Worm (Caenorhabditis elegans): ENCODE data around the gene col-128.

Gene col-128

DNA sequence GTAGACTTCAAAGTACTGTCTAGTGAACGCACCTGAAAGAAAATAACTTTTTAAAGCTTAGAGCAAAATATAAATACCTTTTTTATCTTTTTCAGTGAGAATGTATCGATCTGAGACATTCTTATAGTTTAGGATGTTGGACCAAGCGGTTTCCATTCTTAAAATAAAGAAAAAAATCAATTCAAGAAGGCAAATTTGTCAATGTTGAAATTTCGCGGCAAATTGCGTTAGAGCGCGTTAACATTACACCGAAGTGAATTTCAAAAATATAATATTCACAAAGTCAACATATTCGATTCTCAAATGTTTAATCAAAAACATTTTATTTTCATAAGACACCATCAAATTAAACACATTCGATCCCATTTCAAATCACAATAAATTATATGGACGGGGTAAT is 9.9 kb upstream of the col-128 start, which contains the start of gene F12F6.7:
Gene F12F6.7, minus strand, starts transcription at position 157 of the 400 bp plus-strand sequence.
- peak in 2 of 3 experiments; percentile 53 to 74 for TF ChIP-seq dpl-1 (GFP tag; optimal IDR thresholded peaks at IDR 0.05)
- TF ChIP-seq efl-1 (optimal IDR thresholded peaks at IDR 0.05) = peak; percentile 40 to 67
- TF ChIP-seq efl-1 (GFP tag; optimal IDR thresholded peaks at IDR 0.05 in 1 of 2) = peak; percentile 55 to 91
- peak in 1 of 2 experiments; percentile 63 for TF ChIP-seq lin-35 (GFP tag; optimal IDR thresholded peaks at IDR 0.05)
- peak; percentile 83 for TF ChIP-seq aly-2 (tag; optimal IDR thresholded peaks at IDR 0.05)
- TF ChIP-seq nhr-85 (tag) = peak; percentile 20
- no peak for TF ChIP-seq pqm-1 (tag; optimal IDR thresholded peaks at IDR 0.05)

DNA sequence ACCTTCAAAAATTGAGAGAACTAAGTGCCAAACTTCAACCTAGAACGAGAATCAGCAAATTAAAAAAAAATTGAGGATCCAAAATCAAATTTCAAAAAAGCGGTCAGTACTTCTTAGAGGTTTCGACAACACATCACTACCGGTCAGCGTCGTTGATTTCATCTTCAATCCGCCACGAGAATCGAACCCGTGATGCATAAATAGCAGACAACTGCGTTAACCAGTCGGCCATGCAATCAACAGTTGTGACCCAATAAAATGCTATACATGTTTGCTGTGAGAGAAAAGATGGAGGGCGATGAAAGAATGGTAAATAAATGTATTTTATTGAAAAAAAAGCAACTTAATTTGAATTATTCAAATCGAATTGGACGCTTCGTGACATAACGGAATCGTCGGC is 2.1 kb downstream of the col-128 start:
- TF ChIP-seq isw-1 (GFP tag; IDR thresholded peaks at IDR 0.05) (0 out of 2 replicates have a peak, but pooled peaks have one; percentile 18), ceh-90 (tag; optimal IDR thresholded peaks at IDR 0.05) (no peak), vab-15 (tag; optimal IDR thresholded peaks at IDR 0.05) (peak; percentile 12), lin-35 (GFP tag; optimal IDR thresholded peaks at IDR 0.05) (peak; percentile 71 to 88), blmp-1 (tag; optimal IDR thresholded peaks at IDR 0.05) (peak; percentile 52), pax-3 (tag; optimal IDR thresholded peaks at IDR 0.05) (peak; percentile 20), efl-3 (GFP tag; optimal IDR thresholded peaks at IDR 0.05) (no peak), C34B4.2 (tag; optimal IDR thresholded peaks at IDR 0.05) (no peak), lin-13 (GFP tag; optimal IDR thresholded peaks at IDR 0.05) (peak; percentile 55), tlp-1 (tag; optimal IDR thresholded peaks at IDR 0.05) (no peak), hpl-2 (GFP tag; optimal IDR thresholded peaks at IDR 0.05) (peak; percentile 14), unc-130 (tag; optimal IDR thresholded peaks at IDR 0.05) (peak; percentile 86), lin-39 (tag; optimal IDR thresholded peaks at IDR 0.05) (peak; percentile 28), swsn-7 (tag; optimal IDR thresholded peaks at IDR 0.05) (peak; percentile 80), lsy-2 (tag; optimal IDR thresholded peaks at IDR 0.05) (peak; percentile 65 to 87), nhr-76 (tag; optimal IDR thresholded peaks at IDR 0.05) (no peak), egl-27 (tag; optimal IDR thresholded peaks at IDR 0.05) (no peak), nhr-77 (tag; optimal IDR thresholded peaks at IDR 0.05) (peak; percentile 78), hlh-4 (tag; optimal IDR thresholded peaks at IDR 0.05) (no peak), zag-1 (tag; optimal IDR thresholded peaks at IDR 0.05) (no peak), elt-2 (tag; optimal IDR thresholded peaks at IDR 0.05) (peak; percentile 40), unc-86 (tag; optimal IDR thresholded peaks at IDR 0.05) (peak; percentile 17), rnt-1 (tag; optimal IDR thresholded peaks at IDR 0.05) (peak; percentile 91), nhr-71 (tag; optimal IDR thresholded peaks at IDR 0.05) (peak; percentile 85), tbx-2 (tag; optimal IDR thresholded peaks at IDR 0.05) (peak; percentile 72), ceh-63 (GFP tag; optimal IDR thresholded peaks at IDR 0.05) (no peak), C04F5.9 (tag; optimal IDR thresholded peaks at IDR 0.05) (peak; percentile 89), zip-4 (GFP tag; optimal IDR thresholded peaks at IDR 0.05) (peak; percentile 40), mef-2 (tag; optimal IDR thresholded peaks at IDR 0.05) (no peak), mdl-1 (tag; optimal IDR thresholded peaks at IDR 0.05) (peak in 1 of 2 experiments; percentile 89), aha-1 (tag; optimal IDR thresholded peaks at IDR 0.05) (no peak), lin-15B (tag; optimal IDR thresholded peaks at IDR 0.05) (peak; percentile 20), ztf-4 (tag; optimal IDR thresholded peaks at IDR 0.05) (peak; percentile 27), nhr-19 (GFP tag; conservative IDR thresholded peaks at IDR 0.05) (peak; percentile 73), irx-1 (tag; optimal IDR thresholded peaks at IDR 0.05) (peak; percentile 66), nhr-20 (tag; optimal IDR thresholded peaks at IDR 0.05) (peak; percentile 77), fkh-10 (GFP tag; optimal IDR thresholded peaks at IDR 0.05) (no peak), jun-1 (tag; optimal IDR thresholded peaks at IDR 0.05) (peak; percentile 77), ets-5 (GFP tag; IDR thresholded peaks at IDR 0.05) (no peak), nhr-85 (tag) (peak; percentile 75), Y116A8C.19 (tag; optimal IDR thresholded peaks at IDR 0.05; ENCODE audit: borderline replicate concordance) (no peak), lir-3 (tag; optimal IDR thresholded peaks at IDR 0.05; ENCODE audit: poor library complexity) (peak; percentile 72), sup-37 (GFP tag; optimal IDR thresholded peaks at IDR 0.05) (no peak), nhr-28 (tag; optimal IDR thresholded peaks at IDR 0.05) (no peak), snu-23 (GFP tag; optimal IDR thresholded peaks at IDR 0.05) (peak; percentile 92), ces-1 (GFP tag; optimal IDR thresholded peaks at IDR 0.05) (no peak), dsc-1 (tag; optimal IDR thresholded peaks at IDR 0.05) (peak; percentile 68)

All from whole organism, L1 larva.